Worm (Caenorhabditis elegans) whole organism, L3 larva: ENCODE measurements around the gene T06D4.6.

Experiments
- aly-2 ChIP-seq: fragments of 150-350 bp; optimal IDR thresholded peaks from 2 replicates; lab custom pipeline; 2014; ENCODE audit warnings: missing biosample characterization, missing genetic modification characterization
- ama-1 ChIP-seq: fragments of 150-350 bp; optimal IDR thresholded peaks from 2 replicates; lab custom pipeline; 2018
- ceh-82 ChIP-seq: fragments of 150-350 bp; optimal IDR thresholded peaks from 2 replicates; lab custom pipeline; 2014; ENCODE audit warnings: missing biosample characterization, missing genetic modification characterization
- egl-27 ChIP-seq: sonication (generic microtip); optimal IDR thresholded peaks from 4 replicates; lab custom pipeline; 2017; ENCODE audit warnings: missing biosample characterization, missing genetic modification reagents, missing genetic modification characterization
- elt-1 ChIP-seq: fragments of 150-350 bp; optimal IDR thresholded peaks from 2 replicates; lab custom pipeline; 2014; ENCODE audit warnings: missing biosample characterization, missing genetic modification characterization
- eor-1 ChIP-seq, 2 experiments: fragments of 150-350 bp; optimal IDR thresholded peaks; 2 replicates each; lab custom pipeline; 2014 to 2018; ENCODE audit warnings: missing biosample characterization in 2 of 2, missing genetic modification characterization in 2 of 2
- fos-1 ChIP-seq: fragments of 150-350 bp; optimal IDR thresholded peaks from 2 replicates; lab custom pipeline; 2014; ENCODE audit warnings: missing biosample characterization, missing genetic modification characterization
- jun-1 ChIP-seq: fragments of 150-350 bp; optimal IDR thresholded peaks from 2 replicates; lab custom pipeline; 2014; ENCODE audit warnings: missing biosample characterization, missing genetic modification reagents, missing genetic modification characterization
- lin-39 ChIP-seq: fragments of 150-350 bp; optimal IDR thresholded peaks from 2 replicates; lab custom pipeline; 2018; ENCODE audit warnings: missing biosample characterization, missing genetic modification reagents, missing genetic modification characterization
- mml-1 ChIP-seq: fragments of 150-350 bp; sonication (generic microtip); optimal IDR thresholded peaks from 3 replicates; lab custom pipeline; 2014; ENCODE audit warnings: missing biosample characterization, missing genetic modification characterization
- nfya-1 ChIP-seq: sonication (generic microtip); optimal IDR thresholded peaks from 2 replicates; lab custom pipeline; 2017; ENCODE audit warnings: missing genetic modification characterization, mild to moderate bottlenecking, missing compliant biosample characterization, antibody characterized with exemption, moderate library complexity; ENCODE audit not compliant: insufficient read depth
- nhr-12 ChIP-seq: fragments of 150-350 bp; optimal IDR thresholded peaks from 2 replicates; lab custom pipeline; 2014; ENCODE audit warnings: missing biosample characterization, missing genetic modification characterization
- nhr-25 ChIP-seq: sonication (generic microtip); optimal IDR thresholded peaks from 2 replicates; lab custom pipeline; 2017; ENCODE audit warnings: missing biosample characterization, missing genetic modification characterization
- nhr-77 ChIP-seq: fragments of 150-350 bp; optimal IDR thresholded peaks from 2 replicates; lab custom pipeline; 2014; ENCODE audit warnings: missing biosample characterization, missing genetic modification characterization
- pha-4 ChIP-seq: fragments of 150-350 bp; optimal IDR thresholded peaks from 2 replicates; lab custom pipeline; 2014; ENCODE audit warnings: missing biosample characterization, missing genetic modification reagents, missing genetic modification characterization
- skn-1 ChIP-seq: fragments of 150-350 bp; optimal IDR thresholded peaks from 2 replicates; lab custom pipeline; 2014; ENCODE audit warnings: missing biosample characterization, missing genetic modification characterization
- snpc-4 ChIP-seq: fragments of 150-350 bp; optimal IDR thresholded peaks from 2 replicates; lab custom pipeline; 2014; ENCODE audit warnings: missing biosample characterization, missing genetic modification characterization
- unc-39 ChIP-seq: sonication (generic microtip); optimal IDR thresholded peaks from 4 replicates; lab custom pipeline; 2017; ENCODE audit warnings: missing biosample characterization, missing genetic modification characterization
- unc-62 ChIP-seq: fragments of 150-350 bp; sonication (generic microtip); optimal IDR thresholded peaks from 4 replicates; lab custom pipeline; 2014; ENCODE audit warnings: missing biosample characterization, missing genetic modification reagents, missing genetic modification characterization

The T06D4.6 gene

ce11 chrII:3341989-3342388 is 45.4 kb downstream of the T06D4.6 start, which contains the start of gene F14D2.11:
Gene F14D2.11, minus strand, starts transcription at chrII:3342089.
- no peak for TF ChIP-seq snpc-4 (tag; lab: Kevin White, UChicago)
- no peak for TF ChIP-seq ceh-82 (tag; lab: Kevin White, UChicago)
- no peak for TF ChIP-seq elt-1 (tag; lab: Kevin White, UChicago)

ce11 chrII:3340818-3341217 is 46.6 kb downstream of the T06D4.6 start:
- TF ChIP-seq pha-4 (tag; lab: Kevin White, UChicago), result no peak
- TF ChIP-seq aly-2, result no peak
- no peak for TF ChIP-seq nhr-12 (tag; lab: Kevin White, UChicago)
- no peak for TF ChIP-seq nfya-1 (tag; lab: Kevin White, UChicago)
- no peak for TF ChIP-seq nhr-77 (tag; lab: Kevin White, UChicago)
- TF ChIP-seq lin-39 (tag; lab: Kevin White, UChicago), result no peak
- TF ChIP-seq nhr-25 (tag; lab: Kevin White, UChicago), result no peak
- no peak for TF ChIP-seq eor-1 (tag; optimal IDR thresholded peaks at IDR 0.05; lab: Kevin White, UChicago)
- TF ChIP-seq mml-1 (tag; lab: Kevin White, UChicago), result no peak
- TF ChIP-seq skn-1 (tag; lab: Kevin White, UChicago), result no peak
- TF ChIP-seq ama-1, result no peak
- TF ChIP-seq unc-62 (GFP tag; lab: Kevin White, UChicago), result no peak

- TF ChIP-seq unc-39 (no peak), skn-1 (tag; lab: Kevin White, UChicago) (no peak), fos-1 (tag; lab: Kevin White, UChicago) (no peak), nhr-12 (tag; lab: Kevin White, UChicago) (no peak)
Measured at ce11 chrII:3340251-3340650, 47.2 kb downstream of the T06D4.6 start, which contains the start of gene F14D2.5. Gene F14D2.5, plus strand, starts transcription at chrII:3340551.

ce11 chrII:3338556-3338955 is 48.8 kb downstream of the T06D4.6 start, which contains the start of gene F14D2.7:
Gene F14D2.7, minus strand, starts transcription at chrII:3338656.
- TF ChIP-seq nhr-12 (tag; lab: Kevin White, UChicago) (no peak), egl-27 (tag; lab: Kevin White, UChicago) (no peak), jun-1 (no peak), snpc-4 (tag; lab: Kevin White, UChicago) (no peak)
